Fruit fly (Drosophila melanogaster): ENCODE measurements around the gene chif.

Gene chif

DNA sequence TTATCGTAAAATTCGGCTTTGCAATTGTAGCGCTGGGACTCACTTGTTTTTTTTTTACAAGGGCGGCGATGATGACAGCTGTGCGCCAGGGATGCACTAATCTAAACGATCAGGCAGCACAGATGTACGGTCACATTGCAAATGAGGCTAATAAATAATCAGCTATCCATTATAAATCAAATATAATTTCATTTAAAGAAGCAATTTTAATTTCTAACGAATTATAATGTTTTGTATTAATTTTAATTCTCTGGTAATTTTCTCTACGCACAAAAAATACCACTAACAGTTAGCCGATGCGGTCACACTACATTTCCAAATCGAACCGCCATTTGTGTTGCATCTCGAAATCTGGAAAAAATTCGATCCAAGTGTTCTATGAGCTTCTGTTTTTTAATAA, 41.8 kb downstream of the chif start, which contains the start of the genes cni and fzy (continued):
- no peak for TF ChIP-seq HLH106 (tag; optimal IDR thresholded peaks at IDR 0.05)
- peak; percentile 23 for TF ChIP-seq Jra (GFP tag; optimal IDR thresholded peaks at IDR 0.05)
- no peak for TF ChIP-seq psq (GFP tag; optimal IDR thresholded peaks at IDR 0.05)
- TF ChIP-seq Abd-B (GFP tag; optimal IDR thresholded peaks at IDR 0.05) = no peak
- no peak for TF ChIP-seq ey (GFP tag; optimal IDR thresholded peaks at IDR 0.05)
- TF ChIP-seq dl (GFP tag; optimal IDR thresholded peaks at IDR 0.05; ENCODE audit: insufficient read depth in 1 of 2, partially characterized antibody in 2 of 2) = no peak
- no peak for TF ChIP-seq fru (GFP tag; optimal IDR thresholded peaks at IDR 0.05)
- TF ChIP-seq Hnf4 (GFP tag; optimal IDR thresholded peaks at IDR 0.05) = peak; percentile 25
- TF ChIP-seq pan (optimal IDR thresholded peaks at IDR 0.05) = no peak
- no peak for TF ChIP-seq lola (GFP tag; optimal IDR thresholded peaks at IDR 0.05)

DNA sequence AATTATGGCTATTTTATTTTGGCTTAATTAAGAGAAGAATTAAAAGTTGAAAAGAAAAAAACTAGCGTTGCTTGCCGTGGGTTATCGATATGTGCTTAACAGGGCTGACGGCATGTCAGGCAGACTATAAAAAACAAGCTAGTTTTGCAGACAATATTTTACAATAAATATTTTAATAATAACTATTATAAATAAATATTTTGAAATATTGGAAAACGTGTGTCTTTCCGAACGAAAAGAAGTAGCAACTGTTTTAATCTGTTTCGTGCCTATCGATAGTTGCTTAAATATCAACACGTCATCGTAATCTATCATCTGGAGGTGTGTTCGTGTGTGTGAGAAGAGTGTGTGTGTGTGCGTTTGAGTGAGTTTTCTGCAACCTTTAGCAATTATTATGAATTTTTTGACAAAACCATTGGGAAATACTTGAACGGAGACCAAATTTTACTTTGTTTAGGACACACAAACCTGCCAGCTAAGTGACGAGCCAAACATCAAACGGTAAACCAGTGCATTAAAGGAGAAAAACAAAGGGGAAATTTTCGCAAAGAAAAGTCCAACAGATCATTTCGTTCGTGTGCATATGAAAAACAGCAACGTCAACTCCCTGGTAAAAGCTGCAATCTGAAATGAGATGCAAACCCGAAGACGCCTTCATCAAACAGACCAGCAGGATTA, 45.3 kb downstream of the chif start, which contains the start of the genes CG5861 and Syx5:
TSS of gene CG5861 (minus strand) at position 273 of the 678 bp plus-strand sequence.
TSS of gene Syx5 (plus strand) at position 321 of the 678 bp plus-strand sequence.
- TF ChIP-seq HLH106 (tag; optimal IDR thresholded peaks at IDR 0.05) (peak; percentile 70), rgr (GFP tag; optimal IDR thresholded peaks at IDR 0.05) (peak; percentile 61), GATAd (GFP tag; optimal IDR thresholded peaks at IDR 0.05) (no peak), woc (GFP tag; optimal IDR thresholded peaks at IDR 0.05) (peak; percentile 45), lola (GFP tag; optimal IDR thresholded peaks at IDR 0.05) (no peak), Jra (GFP tag; optimal IDR thresholded peaks at IDR 0.05) (peak; percentile 70), usp (GFP tag; optimal IDR thresholded peaks at IDR 0.05) (no peak), Dfd (GFP tag; optimal IDR thresholded peaks at IDR 0.05) (no peak), Myc (optimal IDR thresholded peaks at IDR 0.05) (peak; percentile 38), Hnf4 (GFP tag; optimal IDR thresholded peaks at IDR 0.05) (peak; percentile 59), sv (GFP tag; optimal IDR thresholded peaks at IDR 0.05) (no peak), ey (GFP tag; optimal IDR thresholded peaks at IDR 0.05) (peak; percentile 30), sage (GFP tag; optimal IDR thresholded peaks at IDR 0.05) (peak; percentile 63), tai (GFP tag; optimal IDR thresholded peaks at IDR 0.05) (no peak), Rel (GFP tag; optimal IDR thresholded peaks at IDR 0.05) (no peak), Rel (tag; optimal IDR thresholded peaks at IDR 0.05) (peak; percentile 42), Sp1 (GFP tag; optimal IDR thresholded peaks at IDR 0.05) (peak; percentile 46), psq (GFP tag; optimal IDR thresholded peaks at IDR 0.05) (peak; percentile 66), Dif (GFP tag; optimal IDR thresholded peaks at IDR 0.05; ENCODE audit: partially characterized antibody) (peak; percentile 8), CG9705 (GFP tag; optimal IDR thresholded peaks at IDR 0.05) (peak; percentile 53), CG32264 (GFP tag; optimal IDR thresholded peaks at IDR 0.05) (peak; percentile 6), OdsH (GFP tag; optimal IDR thresholded peaks at IDR 0.05) (peak; percentile 25), Hr83 (GFP tag; optimal IDR thresholded peaks at IDR 0.05; ENCODE audit: poor library complexity, severe bottlenecking) (no peak), dmrt93B (GFP tag; optimal IDR thresholded peaks at IDR 0.05) (no peak), foxo (GFP tag; optimal IDR thresholded peaks at IDR 0.05) (peak in 1 of 2 experiments; percentile 65)

DNA sequence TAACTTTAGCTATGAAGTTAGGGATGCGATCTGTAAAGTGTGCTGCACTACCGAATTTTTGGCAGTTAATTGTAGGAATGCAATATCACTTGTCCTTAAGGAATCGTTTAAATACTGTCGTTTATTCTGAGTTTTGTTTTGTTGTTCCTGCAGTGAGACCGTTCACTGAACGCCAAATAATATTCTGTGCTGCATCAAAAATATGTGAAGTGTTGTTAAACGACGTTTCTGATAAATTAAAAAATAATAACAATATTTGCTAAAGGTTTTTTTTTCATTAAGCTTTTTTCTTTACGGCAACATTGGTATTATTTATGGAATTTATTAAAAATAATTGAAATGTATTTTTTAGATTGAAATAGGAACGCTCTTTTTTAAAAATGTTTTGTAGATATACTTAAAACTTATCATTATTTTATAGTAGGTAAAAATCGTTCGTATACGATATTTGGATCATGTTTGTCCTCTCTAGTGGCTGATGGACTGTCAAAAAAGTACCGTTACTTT, 49.6 kb downstream of the chif start, which contains the start of gene GMF:
TSS of gene GMF (minus strand) at position 182 of the 507 bp plus-strand sequence.
- TF ChIP-seq Jra (GFP tag; optimal IDR thresholded peaks at IDR 0.05) (peak; percentile 67), ey (GFP tag; optimal IDR thresholded peaks at IDR 0.05) (peak; percentile 19), psq (GFP tag; optimal IDR thresholded peaks at IDR 0.05) (peak; percentile 21), sage (GFP tag; optimal IDR thresholded peaks at IDR 0.05) (no peak), Mio (GFP tag; optimal IDR thresholded peaks at IDR 0.05) (no peak), Sp1 (GFP tag; optimal IDR thresholded peaks at IDR 0.05) (peak; percentile 51), Rel (GFP tag; optimal IDR thresholded peaks at IDR 0.05) (no peak), Rel (tag; optimal IDR thresholded peaks at IDR 0.05) (peak; percentile 20), foxo (GFP tag; optimal IDR thresholded peaks at IDR 0.05) (peak in 1 of 2 experiments; percentile 62), rgr (GFP tag; optimal IDR thresholded peaks at IDR 0.05) (peak; percentile 64), woc (GFP tag; optimal IDR thresholded peaks at IDR 0.05) (peak; percentile 57), Hnf4 (GFP tag; optimal IDR thresholded peaks at IDR 0.05) (peak; percentile 58), GATAd (GFP tag; optimal IDR thresholded peaks at IDR 0.05) (no peak), dsf (GFP tag; optimal IDR thresholded peaks at IDR 0.05; ENCODE audit: borderline replicate concordance) (peak; percentile 23), HLH106 (tag; optimal IDR thresholded peaks at IDR 0.05) (peak; percentile 30)

All from whole organism, wandering third instar larva.